Worm (Caenorhabditis elegans): ENCODE results near the gene spp-20.
A peak's percentile ranks its signal among the peaks of the same experiment; 100 is the strongest.

ce11 chrV:6514887-6515324 lies 43.1 kb downstream of the spp-20 start, which contains the start of gene dpy-11:
- TF ChIP-seq ztf-11 (tag; optimal IDR thresholded peaks at IDR 0.05) = no peak
- peak; percentile 96 for TF ChIP-seq ama-1 (optimal IDR thresholded peaks at IDR 0.05)
